Worm (Caenorhabditis elegans) whole organism, young adult: Measurements from ENCODE around the gene gos-28.

ENCODE experiments used
- B0019.2 ChIP-seq: fragments of 200-800 bp; sonication (Bioruptor generic); conservative IDR thresholded peaks from 2 replicates; pipeline ENCODE4 v1.3.6; 2022; ENCODE audit warnings: missing genetic modification reagents, missing genetic modification characterization, missing compliant biosample characterization
- C06A6.2 ChIP-seq: fragments of 200-800 bp; sonication (Bioruptor generic); conservative IDR thresholded peaks from 2 replicates; pipeline ENCODE4 v1.3.6; 2022; ENCODE audit warnings: missing genetic modification characterization, missing compliant biosample characterization
- F10E7.11 ChIP-seq: sonication (generic microtip); optimal IDR thresholded peaks from 2 replicates; lab custom pipeline; 2017; ENCODE audit warnings: mild to moderate bottlenecking, missing genetic modification characterization, moderate library complexity, missing compliant biosample characterization
- F23B12.7 ChIP-seq: sonication (generic microtip); optimal IDR thresholded peaks from 2 replicates; lab custom pipeline; 2017; ENCODE audit warnings: missing genetic modification characterization, mild to moderate bottlenecking, missing compliant biosample characterization, antibody characterized with exemption, moderate library complexity; ENCODE audit not compliant: insufficient read depth
- F39B2.1 ChIP-seq: fragments of 200-800 bp; sonication (Bioruptor generic); IDR thresholded peaks from 2 replicates; pipeline ENCODE4 v1.3.6; 2022; ENCODE audit warnings: missing genetic modification reagents, missing genetic modification characterization, missing compliant biosample characterization
- F52B5.7 ChIP-seq: sonication (generic microtip); optimal IDR thresholded peaks from 2 replicates; lab custom pipeline; 2016; ENCODE audit warnings: mild to moderate bottlenecking, missing genetic modification characterization, missing compliant biosample characterization
- T26A5.8 ChIP-seq: sonication (generic microtip); optimal IDR thresholded peaks from 2 replicates; lab custom pipeline; 2016; ENCODE audit warnings: missing genetic modification characterization, missing compliant biosample characterization
- Y53F4B.3 ChIP-seq: fragments of 200-800 bp; sonication (Bioruptor generic); IDR thresholded peaks from 2 replicates; pipeline ENCODE4 v1.3.6; 2022; ENCODE audit warnings: missing genetic modification reagents, missing genetic modification characterization, missing compliant biosample characterization
- Y56A3A.18 ChIP-seq: fragments of 200-800 bp; sonication (Bioruptor generic); IDR thresholded peaks from 2 replicates; pipeline ENCODE4 v1.3.6; 2022; ENCODE audit warnings: missing genetic modification reagents, missing genetic modification characterization, missing compliant biosample characterization
- Y79H2A.3 ChIP-seq: fragments of 200-800 bp; sonication (Bioruptor generic); conservative IDR thresholded peaks from 2 replicates; pipeline ENCODE4 v1.3.6; 2022; ENCODE audit warnings: missing genetic modification reagents, missing genetic modification characterization, missing compliant biosample characterization
- akir-1 ChIP-seq: fragments of 200-800 bp; sonication (Bioruptor generic); optimal IDR thresholded peaks from 2 replicates; lab custom pipeline; 2018; ENCODE audit warnings: mild to moderate bottlenecking, missing genetic modification characterization, moderate library complexity, missing compliant biosample characterization
- ama-1 ChIP-seq, 3 experiments: fragments of 150-350 bp in 1 of 3; sonication (generic microtip) in 2 of 3; optimal IDR thresholded peaks; 2 replicates each; lab custom pipeline; 2014 to 2018; ENCODE audit warnings: missing biosample characterization in 2 of 3, missing genetic modification characterization in 2 of 3, missing genetic modification reagents in 2 of 3
- aptf-2 ChIP-seq: fragments of 200-800 bp; sonication (Bioruptor generic); conservative IDR thresholded peaks from 2 replicates; pipeline ENCODE4 v1.3.6; 2022; ENCODE audit warnings: missing genetic modification reagents, missing genetic modification characterization, missing compliant biosample characterization
- aptf-3 ChIP-seq: fragments of 200-800 bp; sonication (Bioruptor generic); IDR thresholded peaks from 2 replicates; pipeline ENCODE4 v1.3.6; 2022; ENCODE audit warnings: missing genetic modification characterization, missing compliant biosample characterization
- attf-3 ChIP-seq: fragments of 200-800 bp; sonication (Bioruptor generic); conservative IDR thresholded peaks from 2 replicates; pipeline ENCODE4 v1.3.6; 2022; ENCODE audit warnings: missing genetic modification reagents, missing genetic modification characterization, missing compliant biosample characterization
- bed-1 ChIP-seq: fragments of 200-800 bp; sonication (Bioruptor generic); IDR thresholded peaks from 2 replicates; pipeline ENCODE4 v1.3.6; 2022; ENCODE audit warnings: missing genetic modification reagents, missing genetic modification characterization, missing compliant biosample characterization
- ceh-100 ChIP-seq: fragments of 200-800 bp; sonication (Bioruptor generic); IDR thresholded peaks from 2 replicates; pipeline ENCODE4 v1.3.6; 2022; ENCODE audit warnings: missing genetic modification reagents, missing genetic modification characterization, missing compliant biosample characterization
- ceh-27 ChIP-seq: fragments of 200-800 bp; sonication (Bioruptor generic); optimal IDR thresholded peaks from 2 replicates; lab custom pipeline; 2018; ENCODE audit warnings: mild to moderate bottlenecking, missing genetic modification characterization, moderate library complexity, missing compliant biosample characterization
- ceh-40 ChIP-seq: fragments of 200-800 bp; sonication (Bioruptor generic); IDR thresholded peaks from 2 replicates; pipeline ENCODE4 v1.3.6; 2022; ENCODE audit warnings: missing genetic modification characterization, missing compliant biosample characterization
- ceh-58 ChIP-seq: fragments of 200-800 bp; sonication (Bioruptor generic); IDR thresholded peaks from 2 replicates; pipeline ENCODE4 v1.3.6; 2022; ENCODE audit warnings: missing genetic modification characterization, missing compliant biosample characterization
- dpl-1 ChIP-seq: fragments of 150-350 bp; optimal IDR thresholded peaks from 2 replicates; lab custom pipeline; 2014; ENCODE audit warnings: missing biosample characterization, missing genetic modification reagents, missing genetic modification characterization
- egl-18 ChIP-seq: fragments of 200-800 bp; sonication (Bioruptor generic); IDR thresholded peaks from 2 replicates; pipeline ENCODE4 v1.3.6; 2022; ENCODE audit warnings: missing genetic modification reagents, missing genetic modification characterization, missing compliant biosample characterization
- egl-44 ChIP-seq: fragments of 200-800 bp; sonication (Bioruptor generic); IDR thresholded peaks from 2 replicates; pipeline ENCODE4 v1.3.6; 2022; ENCODE audit warnings: missing genetic modification reagents, missing genetic modification characterization, missing compliant biosample characterization
- hmg-1.2 ChIP-seq: fragments of 200-800 bp; sonication (Bioruptor generic); IDR thresholded peaks from 2 replicates; pipeline ENCODE4 v1.3.6; 2022; ENCODE audit warnings: missing genetic modification reagents, missing genetic modification characterization, missing compliant biosample characterization
- lin-35 ChIP-seq, 3 experiments: fragments of 150-350 bp in 2 of 3; sonication (generic microtip) in 1 of 3; optimal IDR thresholded peaks; 2 replicates each; lab custom pipeline; 2014 to 2018; ENCODE audit warnings: missing biosample characterization in 3 of 3, missing genetic modification characterization in 3 of 3, missing genetic modification reagents in 3 of 3
- lin-54 ChIP-seq: fragments of 200-800 bp; sonication (Bioruptor generic); optimal IDR thresholded peaks from 2 replicates; lab custom pipeline; 2018; ENCODE audit warnings: mild to moderate bottlenecking, missing genetic modification characterization, missing compliant biosample characterization
- lsl-1 ChIP-seq: fragments of 200-800 bp; sonication (Bioruptor generic); optimal IDR thresholded peaks from 2 replicates; lab custom pipeline; 2018; ENCODE audit warnings: mild to moderate bottlenecking, missing genetic modification characterization, moderate library complexity, missing compliant biosample characterization
- lsy-27 ChIP-seq: sonication (generic microtip); optimal IDR thresholded peaks from 2 replicates; lab custom pipeline; 2017; ENCODE audit warnings: missing genetic modification characterization, mild to moderate bottlenecking, missing compliant biosample characterization, antibody characterized with exemption, missing genotype, borderline replicate concordance; ENCODE audit not compliant: insufficient read depth
- madf-10 ChIP-seq: sonication (generic microtip); optimal IDR thresholded peaks from 2 replicates; lab custom pipeline; 2016; ENCODE audit warnings: mild to moderate bottlenecking, missing genetic modification characterization, missing compliant biosample characterization
- nfya-1 ChIP-seq: sonication (generic microtip); optimal IDR thresholded peaks from 2 replicates; lab custom pipeline; 2017; ENCODE audit warnings: antibody characterized with exemption, missing compliant biosample characterization, missing genetic modification characterization, borderline replicate concordance; ENCODE audit not compliant: insufficient read depth
- nhr-27 ChIP-seq: fragments of 200-800 bp; sonication (Bioruptor generic); optimal IDR thresholded peaks from 2 replicates; lab custom pipeline; 2018; ENCODE audit warnings: mild to moderate bottlenecking, missing genetic modification characterization, moderate library complexity, missing compliant biosample characterization
- nhr-90 ChIP-seq: sonication (generic microtip); optimal IDR thresholded peaks from 2 replicates; lab custom pipeline; 2016; ENCODE audit warnings: missing genotype, mild to moderate bottlenecking, missing genetic modification characterization, missing compliant biosample characterization
- sea-2 ChIP-seq: fragments of 200-800 bp; sonication (Bioruptor generic); IDR thresholded peaks from 2 replicates; pipeline ENCODE4 v1.3.6; 2022; ENCODE audit warnings: missing genetic modification characterization, missing compliant biosample characterization
- snpc-1.3 ChIP-seq: sonication (generic microtip); optimal IDR thresholded peaks from 2 replicates; lab custom pipeline; 2017; ENCODE audit warnings: missing genetic modification characterization, mild to moderate bottlenecking, missing compliant biosample characterization, antibody characterized with exemption, moderate library complexity, missing genotype, missing genetic modification reagents; ENCODE audit not compliant: insufficient read depth
- snpc-3.4 ChIP-seq: sonication (generic microtip); optimal IDR thresholded peaks from 2 replicates; lab custom pipeline; 2017; ENCODE audit warnings: missing genetic modification characterization, mild to moderate bottlenecking, missing compliant biosample characterization, antibody characterized with exemption, moderate library complexity, missing genotype, missing genetic modification reagents
- tbx-9 ChIP-seq: sonication (generic microtip); optimal IDR thresholded peaks from 2 replicates; lab custom pipeline; 2016; ENCODE audit warnings: borderline replicate concordance, missing genetic modification characterization, inconsistent platforms, missing compliant biosample characterization
- unc-62 ChIP-seq: fragments of 150-350 bp; optimal IDR thresholded peaks from 2 replicates; lab custom pipeline; 2014; ENCODE audit warnings: missing biosample characterization, missing genetic modification reagents, missing genetic modification characterization
- xnd-1 ChIP-seq: sonication (generic microtip); optimal IDR thresholded peaks from 2 replicates; lab custom pipeline; 2016; ENCODE audit warnings: missing genotype, missing genetic modification reagents, missing genetic modification characterization, missing compliant biosample characterization
- zim-3 ChIP-seq: sonication (generic microtip); optimal IDR thresholded peaks from 2 replicates; lab custom pipeline; 2017; ENCODE audit warnings: mild to moderate bottlenecking, missing genetic modification characterization, moderate library complexity, missing compliant biosample characterization
- ztf-25 ChIP-seq: fragments of 200-800 bp; sonication (Bioruptor generic); IDR thresholded peaks from 2 replicates; pipeline ENCODE4 v1.3.6; 2022; ENCODE audit warnings: missing genetic modification reagents, missing genetic modification characterization, missing compliant biosample characterization
- ztf-26 ChIP-seq: sonication (generic microtip); optimal IDR thresholded peaks from 2 replicates; lab custom pipeline; 2017; ENCODE audit warnings: missing genetic modification characterization, missing compliant biosample characterization
- ztf-3 ChIP-seq: fragments of 200-800 bp; sonication (Bioruptor generic); optimal IDR thresholded peaks from 2 replicates; lab custom pipeline; 2018; ENCODE audit warnings: mild to moderate bottlenecking, missing genetic modification characterization, missing compliant biosample characterization
- ztf-6 ChIP-seq: fragments of 200-800 bp; sonication (Bioruptor generic); IDR thresholded peaks from 2 replicates; pipeline ENCODE4 v1.3.6; 2022; ENCODE audit warnings: missing genetic modification reagents, missing genetic modification characterization, missing compliant biosample characterization

gos-28 gene

DNA sequence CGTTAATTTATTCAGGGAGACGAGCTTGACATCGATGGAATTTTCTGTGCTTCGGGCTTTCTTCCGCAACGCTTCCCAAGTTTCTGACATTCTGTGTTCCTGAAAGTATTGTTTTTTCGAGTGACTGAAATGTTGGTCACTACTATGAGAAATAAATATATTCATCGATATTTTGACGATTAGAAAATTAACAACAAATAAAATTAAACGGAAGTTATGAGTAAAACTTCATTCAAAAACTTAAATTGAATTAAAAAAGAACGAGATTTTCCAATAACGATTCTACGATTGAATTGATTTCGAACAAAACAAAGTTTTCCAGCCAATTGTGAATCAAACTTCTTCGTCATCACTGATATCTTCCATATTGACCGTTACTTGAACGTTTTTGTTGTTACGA, at the start of gene gos-28:
TSS of gene gos-28 (minus strand) at position 101 of the 400 bp plus-strand sequence.
- no peak for TF ChIP-seq F23B12.7 (tag; lab: Kevin White, UChicago)
- TF ChIP-seq, all 124 proteins: peak for 0

DNA sequence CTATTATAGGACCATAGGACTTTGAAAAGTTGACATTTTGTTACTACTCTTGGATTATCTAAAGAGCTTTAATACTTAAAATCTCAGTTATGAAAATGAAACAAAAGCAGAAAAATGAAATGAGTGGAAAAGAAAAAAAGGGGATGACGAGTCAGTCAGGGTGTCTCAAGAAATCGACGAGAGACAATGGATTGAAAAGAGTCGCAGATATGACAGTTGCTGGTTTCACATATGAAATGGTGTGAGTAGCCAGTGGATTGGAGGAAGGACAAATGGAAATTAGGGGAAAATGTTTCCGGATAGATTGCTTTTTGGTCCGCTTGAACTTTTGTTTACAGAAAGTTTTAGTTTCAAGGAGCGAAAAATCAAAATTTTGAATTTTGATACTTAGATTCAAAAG, 48.2 kb upstream of the gos-28 start:
- TF ChIP-seq egl-18 (no peak), hmg-1.2 (peak; percentile 29; the same call in 1 of the 2 replicates)

DNA sequence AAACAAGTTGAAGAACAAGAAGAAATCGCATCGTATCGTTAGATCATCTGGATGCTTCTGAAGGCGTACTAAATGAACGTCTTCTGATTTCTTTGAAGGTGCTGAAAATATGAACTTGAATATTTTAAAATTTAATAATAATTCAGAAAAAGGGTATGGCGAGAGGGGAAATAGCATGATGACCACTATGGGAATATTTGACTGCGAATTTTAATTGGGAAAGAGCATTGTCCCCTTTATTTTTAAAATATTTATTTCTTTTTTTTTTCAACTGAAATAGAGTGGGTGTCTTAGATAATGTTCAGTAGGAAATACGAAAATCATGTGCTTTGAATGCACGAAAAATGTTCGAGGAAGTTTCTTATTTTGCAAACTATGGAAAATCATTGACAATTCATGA, 46.4 kb upstream of the gos-28 start, which contains the start of gene lgc-50:
TSS of gene lgc-50 (minus strand) at position 101 of the 400 bp plus-strand sequence.
- no peak for TF ChIP-seq hmg-1.2

DNA sequence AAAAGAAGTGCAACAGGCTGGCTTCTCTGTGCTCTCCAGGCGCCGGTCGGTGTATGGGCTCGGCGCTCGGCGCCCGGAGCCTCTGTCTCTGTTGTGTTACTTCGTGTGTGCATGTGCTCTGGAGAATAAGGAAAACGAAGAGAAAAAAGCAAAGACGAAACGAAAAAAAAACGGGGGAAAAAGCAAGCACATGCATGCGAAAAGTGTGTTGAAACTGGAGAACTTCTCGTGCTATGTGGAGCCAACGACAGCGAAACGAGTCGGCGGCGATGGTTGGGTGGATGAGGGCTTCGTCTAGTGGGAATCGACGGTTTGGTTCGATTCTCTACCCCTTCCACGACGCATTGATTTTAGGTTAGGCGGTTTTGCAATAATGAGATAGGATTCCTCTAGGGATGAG, 38.4 kb upstream of the gos-28 start:
- no peak for TF ChIP-seq attf-3 (GFP tag; lab: Robert Waterston, UW)
- TF ChIP-seq ceh-58 (GFP tag; lab: Robert Waterston, UW): no peak
- no peak for TF ChIP-seq ceh-40 (GFP tag; lab: Robert Waterston, UW)
- no peak for TF ChIP-seq F10E7.11 (tag; lab: Kevin White, UChicago)
- no peak for TF ChIP-seq xnd-1 (tag; lab: Kevin White, UChicago)
- peak; percentile 29 for TF ChIP-seq zim-3 (tag; lab: Kevin White, UChicago)
- TF ChIP-seq C06A6.2: no peak; the same call in 1 of the 2 replicates
- TF ChIP-seq nhr-27 (tag; lab: Kevin White, UChicago): no peak
- no peak for TF ChIP-seq B0019.2 (GFP tag; lab: Robert Waterston, UW)
- TF ChIP-seq tbx-9 (tag; lab: Kevin White, UChicago): no peak
- no peak for TF ChIP-seq snpc-3.4 (tag; lab: Kevin White, UChicago)
- no peak for TF ChIP-seq dpl-1 (GFP tag; lab: Kevin White, UChicago)
- no peak for TF ChIP-seq ztf-3 (GFP tag; lab: Kevin White, UChicago)
- TF ChIP-seq lin-35 (GFP tag; optimal IDR thresholded peaks at IDR 0.05; lab: Kevin White, UChicago): peak in 1 of 3 experiments; percentile 51
- TF ChIP-seq nhr-90: peak; percentile 2
- no peak for TF ChIP-seq bed-1
- TF ChIP-seq ztf-25 (GFP tag; lab: Robert Waterston, UW): no peak
- no peak for TF ChIP-seq F52B5.7 (tag; lab: Kevin White, UChicago)
- TF ChIP-seq akir-1 (GFP tag; lab: Kevin White, UChicago): no peak
- TF ChIP-seq T26A5.8 (tag; lab: Kevin White, UChicago): no peak
- TF ChIP-seq Y79H2A.3 (GFP tag; lab: Robert Waterston, UW): no peak
- TF ChIP-seq Y53F4B.3 (GFP tag; lab: Robert Waterston, UW): no peak
- TF ChIP-seq aptf-3 (GFP tag; lab: Robert Waterston, UW): no peak
- TF ChIP-seq lin-54 (GFP tag; lab: Kevin White, UChicago): peak; percentile 6
- TF ChIP-seq ztf-26 (tag; lab: Kevin White, UChicago): peak; percentile 40
- TF ChIP-seq F39B2.1 (GFP tag; lab: Robert Waterston, UW): no peak
- TF ChIP-seq sea-2 (GFP tag; lab: Robert Waterston, UW): no peak
- no peak for TF ChIP-seq egl-44 (GFP tag; lab: Robert Waterston, UW)
- TF ChIP-seq lsy-27 (tag; lab: Kevin White, UChicago): no peak
- no peak for TF ChIP-seq ceh-27
- TF ChIP-seq snpc-1.3 (tag; lab: Kevin White, UChicago): no peak
- no peak for TF ChIP-seq aptf-2 (GFP tag; lab: Robert Waterston, UW)
- TF ChIP-seq madf-10 (tag; lab: Kevin White, UChicago): peak; percentile 53
- TF ChIP-seq Y56A3A.18 (GFP tag; lab: Robert Waterston, UW): peak; percentile 68; the same call in 1 of the 2 replicates
- no peak for TF ChIP-seq ceh-100 (GFP tag; lab: Robert Waterston, UW)
- TF ChIP-seq lsl-1 (GFP tag; lab: Kevin White, UChicago): no peak
- TF ChIP-seq ama-1 (optimal IDR thresholded peaks at IDR 0.05; lab: Kevin White, UChicago): no peak
- no peak for TF ChIP-seq ama-1 (GFP tag; optimal IDR thresholded peaks at IDR 0.05; lab: Kevin White, UChicago)
- TF ChIP-seq unc-62 (GFP tag; lab: Kevin White, UChicago): no peak
- TF ChIP-seq nfya-1 (tag; lab: Kevin White, UChicago): no peak
- TF ChIP-seq ztf-6 (GFP tag; lab: Robert Waterston, UW): no peak
